Fruit fly (Drosophila melanogaster): ENCODE data around the gene CG14453.

Gene CG14453

DNA sequence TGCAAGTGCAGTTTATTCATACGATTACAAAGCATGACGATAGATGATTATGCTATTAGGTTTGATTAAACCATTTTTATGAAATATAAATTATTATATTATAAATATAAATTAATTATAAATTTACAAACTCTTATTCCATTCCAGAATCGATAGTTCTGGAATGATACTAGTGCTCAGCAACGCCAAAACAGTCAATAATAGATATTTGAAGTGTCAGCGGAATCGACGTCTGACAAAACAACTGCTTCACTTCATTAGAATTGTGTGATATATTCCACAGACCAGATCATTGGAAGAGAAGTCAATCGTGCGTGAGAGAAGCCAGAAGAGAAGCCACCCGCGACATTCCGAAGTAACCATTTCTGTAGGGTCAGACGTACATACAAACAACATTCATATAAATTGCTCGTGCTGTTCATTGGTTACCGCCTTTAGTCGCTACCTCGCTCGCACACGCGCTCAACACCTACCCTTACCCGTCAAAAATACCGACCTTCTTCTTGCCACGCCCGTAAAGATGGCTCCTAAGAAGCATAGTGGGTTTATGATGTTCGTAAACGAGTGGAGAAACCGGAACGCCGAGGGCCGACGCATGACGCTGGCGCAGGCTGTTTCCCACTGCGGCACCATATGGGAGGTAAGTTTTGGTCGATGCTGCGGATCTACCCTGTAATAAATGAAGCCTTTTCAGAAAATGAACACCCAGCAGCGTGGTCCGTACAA, 30.3 kb downstream of the CG14453 start (continued):
- TF ChIP-seq dimm (GFP tag; IDR thresholded peaks at IDR 0.05) = no peak
- TF ChIP-seq sna (GFP tag; IDR thresholded peaks at IDR 0.05; ENCODE audit: partially characterized antibody) = no peak
- TF ChIP-seq cas (GFP tag; IDR thresholded peaks at IDR 0.05) = no peak
- no peak for TF ChIP-seq gem (tag; optimal IDR thresholded peaks at IDR 0.05)
- no peak for TF ChIP-seq CG1792 (GFP tag; optimal IDR thresholded peaks at IDR 0.05)
- no peak for TF ChIP-seq p53 (GFP tag; optimal IDR thresholded peaks at IDR 0.05)
- TF ChIP-seq jumu (GFP tag; optimal IDR thresholded peaks at IDR 0.05) = no peak
- TF ChIP-seq Rfx (GFP tag; IDR thresholded peaks at IDR 0.05) = peak; percentile 16; the same call in 1 of the 2 replicates
- TF ChIP-seq CG4707 (GFP tag; optimal IDR thresholded peaks at IDR 0.05) = no peak
- TF ChIP-seq wor (GFP tag; IDR thresholded peaks at IDR 0.05) = no peak
- peak; percentile 58 for TF ChIP-seq CG10267 (tag; optimal IDR thresholded peaks at IDR 0.05)
- TF ChIP-seq tgo (GFP tag; IDR thresholded peaks at IDR 0.05) = no peak
- no peak for TF ChIP-seq CG16815 (GFP tag; optimal IDR thresholded peaks at IDR 0.05)
- TF ChIP-seq CG7357 (GFP tag; IDR thresholded peaks at IDR 0.05) = peak; percentile 33; the same call in 1 of the 3 replicates
- TF ChIP-seq CG9215 (GFP tag; IDR thresholded peaks at IDR 0.05) = no peak
- TF ChIP-seq sc (optimal IDR thresholded peaks at IDR 0.05) = no peak
- no peak for TF ChIP-seq sc (GFP tag; optimal IDR thresholded peaks at IDR 0.05)
- peak; percentile 3 for TF ChIP-seq CG30020 (tag; optimal IDR thresholded peaks at IDR 0.05)
- peak; percentile 90 for TF ChIP-seq pros (GFP tag; optimal IDR thresholded peaks at IDR 0.05)
- TF ChIP-seq CG18011 (GFP tag; optimal IDR thresholded peaks at IDR 0.05) = no peak
- TF ChIP-seq CG1024 (GFP tag; IDR thresholded peaks at IDR 0.05) = no peak
- no peak for TF ChIP-seq CG31224 (GFP tag; IDR thresholded peaks at IDR 0.05)
- no peak for TF ChIP-seq mirr (GFP tag; optimal IDR thresholded peaks at IDR 0.05)
- TF ChIP-seq Vsx1 (GFP tag; optimal IDR thresholded peaks at IDR 0.05) = no peak
- TF ChIP-seq CG17186 (GFP tag; optimal IDR thresholded peaks at IDR 0.05) = no peak
- peak; percentile 36 for TF ChIP-seq CG13287 (GFP tag; IDR thresholded peaks at IDR 0.05; ENCODE audit: partially characterized antibody)
- TF ChIP-seq CG11085 (GFP tag; IDR thresholded peaks at IDR 0.05) = no peak
- TF ChIP-seq gt (GFP tag; IDR thresholded peaks at IDR 0.05) = no peak
- no peak for TF ChIP-seq HHEX (GFP tag; optimal IDR thresholded peaks at IDR 0.05)
- peak; percentile 81 for TF ChIP-seq cad (GFP tag; optimal IDR thresholded peaks at IDR 0.05)
- TF ChIP-seq NC2α (GFP tag; optimal IDR thresholded peaks at IDR 0.05) = no peak
- no peak for TF ChIP-seq nom (GFP tag; optimal IDR thresholded peaks at IDR 0.05)
- no peak for TF ChIP-seq NfI (GFP tag; optimal IDR thresholded peaks at IDR 0.05)
- TF ChIP-seq CG9437 (GFP tag; optimal IDR thresholded peaks at IDR 0.05) = no peak
- TF ChIP-seq Nf-YC (tag; optimal IDR thresholded peaks at IDR 0.05) = peak; percentile 96
- TF ChIP-seq Fer1 (GFP tag; optimal IDR thresholded peaks at IDR 0.05) = no peak
- TF ChIP-seq repo (GFP tag; optimal IDR thresholded peaks at IDR 0.05) = no peak
- no peak for TF ChIP-seq CG4424 (GFP tag; optimal IDR thresholded peaks at IDR 0.05)
- TF ChIP-seq CG10543 (GFP tag; optimal IDR thresholded peaks at IDR 0.05) = no peak
- no peak for TF ChIP-seq luna (GFP tag; optimal IDR thresholded peaks at IDR 0.05)
- no peak for TF ChIP-seq BtbVII (GFP tag; optimal IDR thresholded peaks at IDR 0.05)
- TF ChIP-seq Med (GFP tag) = peak; percentile 70
- TF ChIP-seq rib (GFP tag; IDR thresholded peaks at IDR 0.05) = no peak
- TF ChIP-seq esg (GFP tag; conservative IDR thresholded peaks at IDR 0.05) = no peak
- no peak for TF ChIP-seq NC2β (GFP tag; optimal IDR thresholded peaks at IDR 0.05)
- TF ChIP-seq ATbp (GFP tag; optimal IDR thresholded peaks at IDR 0.05) = no peak
- peak; percentile 81 for TF ChIP-seq sd (tag; optimal IDR thresholded peaks at IDR 0.05)
- no peak for TF ChIP-seq CG1602 (GFP tag; optimal IDR thresholded peaks at IDR 0.05)
- peak; percentile 2 for TF ChIP-seq cg (GFP tag; optimal IDR thresholded peaks at IDR 0.05)
- TF ChIP-seq dpn (GFP tag; optimal IDR thresholded peaks at IDR 0.05) = no peak
- TF ChIP-seq Meics (GFP tag; optimal IDR thresholded peaks at IDR 0.05) = no peak

All from whole organism, embryonic.